Fruit fly (Drosophila melanogaster) whole organism, wandering third instar larva: ENCODE results near the gene CG42795.

Experiments used
- Abd-B ChIP-seq: fragments of >200 bp; optimal IDR thresholded peaks from 2 replicates; lab custom pipeline; 2017; ENCODE audit warnings: missing biosample characterization, missing genetic modification characterization
- CG32264 ChIP-seq: fragments of 200-800 bp; sonication (Bioruptor generic); optimal IDR thresholded peaks from 2 replicates; lab custom pipeline; 2016; ENCODE audit warnings: missing biosample characterization, missing genetic modification characterization
- CG9705 ChIP-seq: fragments of 200-800 bp; sonication (Bioruptor generic); optimal IDR thresholded peaks from 2 replicates; lab custom pipeline; 2018; ENCODE audit warnings: missing biosample characterization, mild to moderate bottlenecking, missing genetic modification characterization
- CrebA ChIP-seq: fragments of 200-800 bp; sonication (Bioruptor generic); optimal IDR thresholded peaks from 2 replicates; lab custom pipeline; 2016; ENCODE audit warnings: missing biosample characterization, mild to moderate bottlenecking, missing genetic modification characterization, borderline replicate concordance
- Dfd ChIP-seq: fragments of >200 bp; optimal IDR thresholded peaks from 2 replicates; lab custom pipeline; 2017; ENCODE audit warnings: missing biosample characterization, missing genetic modification characterization
- Dif ChIP-seq: fragments of 200-275, 200-300 bp; sonication (Bioruptor generic); optimal IDR thresholded peaks from 2 replicates; lab custom pipeline; 2018; ENCODE audit warnings: missing biosample characterization, missing genetic modification characterization; ENCODE audit not compliant: partially characterized antibody
- GATAd ChIP-seq: sonication (Bioruptor generic); optimal IDR thresholded peaks from 2 replicates; lab custom pipeline; 2016; ENCODE audit warnings: missing biosample characterization, missing genetic modification characterization
- HLH106 ChIP-seq: fragments of 200-800 bp; optimal IDR thresholded peaks from 3 replicates; lab custom pipeline; 2019; ENCODE audit warnings: missing biosample characterization, mild to moderate bottlenecking, missing genetic modification characterization, moderate library complexity
- Hnf4 ChIP-seq: fragments of 200-800 bp; sonication (Bioruptor generic); optimal IDR thresholded peaks from 2 replicates; lab custom pipeline; 2016; ENCODE audit warnings: missing biosample characterization, mild to moderate bottlenecking, missing genetic modification characterization
- Hr78 ChIP-seq: fragments of >200 bp; optimal IDR thresholded peaks from 2 replicates; lab custom pipeline; 2017; ENCODE audit warnings: missing biosample characterization, missing genetic modification characterization
- Hr83 ChIP-seq: fragments of 200-300 bp; sonication (Bioruptor generic); optimal IDR thresholded peaks from 2 replicates; lab custom pipeline; 2016; ENCODE audit warnings: missing biosample characterization, mild to moderate bottlenecking, missing genetic modification characterization, moderate library complexity; ENCODE audit not compliant: poor library complexity, severe bottlenecking
- Jra ChIP-seq: sonication (Bioruptor generic); optimal IDR thresholded peaks from 2 replicates; lab custom pipeline; 2016; ENCODE audit warnings: missing biosample characterization, missing genetic modification characterization
- Mio ChIP-seq: sonication (Bioruptor generic); optimal IDR thresholded peaks from 2 replicates; lab custom pipeline; 2016; ENCODE audit warnings: missing biosample characterization, missing genetic modification characterization
- Myc ChIP-seq: fragments of >200 bp; optimal IDR thresholded peaks from 2 replicates; lab custom pipeline; 2017
- N ChIP-seq: fragments of >200 bp; optimal IDR thresholded peaks from 2 replicates; lab custom pipeline; 2018; ENCODE audit warnings: missing biosample characterization, missing external identifiers, missing genetic modification characterization
- OdsH ChIP-seq: fragments of 200-800 bp; sonication (Bioruptor generic); optimal IDR thresholded peaks from 2 replicates; lab custom pipeline; 2016; ENCODE audit warnings: missing biosample characterization, mild to moderate bottlenecking, missing genetic modification characterization
- Rel ChIP-seq, 2 experiments: fragments of 200-800 bp; sonication (Bioruptor generic) in 1 of 2; optimal IDR thresholded peaks; 2 replicates in 1 of 2; 3 replicates in 1 of 2; lab custom pipeline; 2016 to 2019; ENCODE audit warnings: mild to moderate bottlenecking in 2 of 2, missing biosample characterization in 2 of 2, missing genetic modification characterization in 2 of 2, moderate library complexity in 1 of 2
- Sp1 ChIP-seq: fragments of 200-800 bp; sonication (Bioruptor generic); optimal IDR thresholded peaks from 3 replicates; lab custom pipeline; 2019; ENCODE audit warnings: missing biosample characterization, mild to moderate bottlenecking, missing genetic modification characterization, moderate library complexity
- Vsx2 ChIP-seq: fragments of 200-300, 225-300 bp; sonication (Bioruptor generic); optimal IDR thresholded peaks from 2 replicates; lab custom pipeline; 2018; ENCODE audit warnings: missing biosample characterization, missing genetic modification characterization; ENCODE audit not compliant: partially characterized antibody
- br ChIP-seq: fragments of 200-800 bp; sonication (Bioruptor generic); optimal IDR thresholded peaks from 2 replicates; lab custom pipeline; 2016; ENCODE audit warnings: missing biosample characterization, missing genetic modification characterization
- brk ChIP-seq: fragments of 200-800 bp; sonication (Bioruptor generic); optimal IDR thresholded peaks from 2 replicates; lab custom pipeline; 2016; ENCODE audit warnings: missing biosample characterization, mild to moderate bottlenecking, missing genetic modification characterization
- dl ChIP-seq, 2 experiments: fragments of 175-275, 200-275 bp in 1 of 2; fragments of 200-275 bp in 1 of 2; sonication (Bioruptor generic); optimal IDR thresholded peaks; lab custom pipeline; 2018; ENCODE audit warnings: mild to moderate bottlenecking in 2 of 2, missing biosample characterization in 2 of 2, missing genetic modification characterization in 2 of 2, moderate library complexity in 2 of 2; ENCODE audit not compliant: partially characterized antibody in 2 of 2, insufficient read depth in 1 of 2
- dmrt93B ChIP-seq: fragments of 200-800 bp; sonication (Bioruptor generic); optimal IDR thresholded peaks from 2 replicates; lab custom pipeline; 2018; ENCODE audit warnings: missing biosample characterization, mild to moderate bottlenecking, missing genetic modification characterization
- dsf ChIP-seq: sonication (Bioruptor generic); optimal IDR thresholded peaks from 2 replicates; lab custom pipeline; 2016; ENCODE audit warnings: missing biosample characterization, missing genetic modification characterization, borderline replicate concordance
- ey ChIP-seq: fragments of 200-800 bp; sonication (Bioruptor generic); optimal IDR thresholded peaks from 2 replicates; lab custom pipeline; 2016; ENCODE audit warnings: missing biosample characterization, missing genetic modification characterization
- foxo ChIP-seq, 2 experiments: fragments of 200-800 bp; sonication (Bioruptor generic); optimal IDR thresholded peaks; 2 replicates in 1 of 2; 3 replicates in 1 of 2; lab custom pipeline; 2016 to 2017; ENCODE audit warnings: missing biosample characterization in 2 of 2, missing genetic modification characterization in 2 of 2
- fru ChIP-seq: fragments of 200-800 bp; sonication (Bioruptor generic); optimal IDR thresholded peaks from 3 replicates; lab custom pipeline; 2016; ENCODE audit warnings: missing biosample characterization, mild to moderate bottlenecking, missing genetic modification characterization
- h ChIP-seq: fragments of 200-800 bp; sonication (Bioruptor generic); optimal IDR thresholded peaks from 3 replicates; lab custom pipeline; 2016; ENCODE audit warnings: missing biosample characterization, mild to moderate bottlenecking, missing genetic modification characterization
- jim ChIP-seq: fragments of 175-275, 200-325 bp; sonication (Bioruptor generic); optimal IDR thresholded peaks from 2 replicates; lab custom pipeline; 2016; ENCODE audit warnings: missing biosample characterization, mild to moderate bottlenecking, missing genetic modification characterization
- lola ChIP-seq: fragments of >200 bp; optimal IDR thresholded peaks from 2 replicates; lab custom pipeline; 2017; ENCODE audit warnings: missing biosample characterization, missing genetic modification characterization
- pan ChIP-seq: fragments of >200 bp; optimal IDR thresholded peaks from 2 replicates; lab custom pipeline; 2017
- psq ChIP-seq: fragments of 200-800 bp; sonication (Bioruptor generic); optimal IDR thresholded peaks from 3 replicates; lab custom pipeline; 2017; ENCODE audit warnings: missing biosample characterization, mild to moderate bottlenecking, missing genetic modification characterization, moderate library complexity
- rgr ChIP-seq: fragments of 200-800 bp; sonication (Bioruptor generic); optimal IDR thresholded peaks from 3 replicates; lab custom pipeline; 2016; ENCODE audit warnings: missing biosample characterization, mild to moderate bottlenecking, missing genetic modification characterization
- sage ChIP-seq: fragments of 200-800 bp; sonication (Bioruptor generic); optimal IDR thresholded peaks from 2 replicates; lab custom pipeline; 2016; ENCODE audit warnings: missing biosample characterization, mild to moderate bottlenecking, missing genetic modification characterization
- sv ChIP-seq: fragments of 200-800 bp; sonication (Bioruptor generic); optimal IDR thresholded peaks from 3 replicates; lab custom pipeline; 2016; ENCODE audit warnings: missing biosample characterization, missing genetic modification characterization
- tai ChIP-seq: sonication (Bioruptor generic); optimal IDR thresholded peaks from 2 replicates; lab custom pipeline; 2016; ENCODE audit warnings: missing biosample characterization, missing genetic modification characterization
- usp ChIP-seq: fragments of >200 bp; optimal IDR thresholded peaks from 2 replicates; lab custom pipeline; 2017; ENCODE audit warnings: missing biosample characterization, missing genetic modification characterization
- woc ChIP-seq: sonication (Bioruptor generic); optimal IDR thresholded peaks from 2 replicates; lab custom pipeline; 2016; ENCODE audit warnings: missing biosample characterization, mild to moderate bottlenecking, missing genetic modification characterization

Gene CG42795

dm6 chr3R:10263972-10264536 is 38.6 kb downstream of the CG42795 start, which contains the start of gene Nuak:
Gene Nuak (plus strand): TSS chr3R:10264306.
- TF ChIP-seq Dif (GFP tag; lab: Kevin White, UChicago), result peak; percentile 86
- TF ChIP-seq pan (lab: Kevin White, UChicago), result no peak
- TF ChIP-seq Hr83 (GFP tag; lab: Kevin White, UChicago), result peak; percentile 90
- TF ChIP-seq CG9705 (GFP tag; lab: Kevin White, UChicago), result peak; percentile 70
- TF ChIP-seq OdsH (GFP tag; lab: Kevin White, UChicago), result peak; percentile 78
- peak; percentile 90 for TF ChIP-seq ey (GFP tag; lab: Kevin White, UChicago)
- TF ChIP-seq dsf (GFP tag; lab: Kevin White, UChicago), result peak; percentile 49
- TF ChIP-seq lola, result no peak
- TF ChIP-seq brk, result peak; percentile 84
- TF ChIP-seq Sp1 (GFP tag; lab: Kevin White, UChicago), result peak; percentile 65
- no peak for TF ChIP-seq usp
- peak; percentile 45 for TF ChIP-seq CrebA
- peak; percentile 76 for TF ChIP-seq GATAd (GFP tag; lab: Kevin White, UChicago)
- TF ChIP-seq Myc (lab: Kevin White, UChicago), result peak; percentile 40
- TF ChIP-seq fru (GFP tag; lab: Kevin White, UChicago), result peak; percentile 86
- peak; percentile 88 for TF ChIP-seq h (GFP tag; lab: Kevin White, UChicago)
- TF ChIP-seq jim (GFP tag; lab: Kevin White, UChicago), result peak; percentile 49
- TF ChIP-seq N (GFP tag; lab: Kevin White, UChicago), result no peak
- TF ChIP-seq CG32264 (GFP tag; lab: Kevin White, UChicago), result peak; percentile 73
- TF ChIP-seq br (GFP tag; lab: Kevin White, UChicago), result peak; percentile 81
- no peak for TF ChIP-seq Hr78
- peak; percentile 88 for TF ChIP-seq HLH106 (tag; lab: Kevin White, UChicago)
- peak; percentile 92 for TF ChIP-seq sv (GFP tag; lab: Kevin White, UChicago)
- no peak for TF ChIP-seq sage (GFP tag; lab: Kevin White, UChicago)
- peak; percentile 73 for TF ChIP-seq Jra (GFP tag; lab: Kevin White, UChicago)
- TF ChIP-seq dl (GFP tag; optimal IDR thresholded peaks at IDR 0.05; lab: Kevin White, UChicago; ENCODE audit: insufficient read depth in 1 of 2, partially characterized antibody in 2 of 2), result peak; percentile 16 to 32
- peak; percentile 87 for TF ChIP-seq rgr (GFP tag; lab: Kevin White, UChicago)
- peak; percentile 56 for TF ChIP-seq Mio
- TF ChIP-seq tai (GFP tag; lab: Kevin White, UChicago), result peak; percentile 93
- peak; percentile 75 for TF ChIP-seq dmrt93B (GFP tag; lab: Kevin White, UChicago)
- TF ChIP-seq Hnf4 (GFP tag; lab: Kevin White, UChicago), result peak; percentile 88
- TF ChIP-seq Vsx2 (GFP tag; lab: Kevin White, UChicago), result peak; percentile 78
- peak; percentile 67 for TF ChIP-seq psq (GFP tag; lab: Kevin White, UChicago)
- TF ChIP-seq Rel (GFP tag; optimal IDR thresholded peaks at IDR 0.05; lab: Kevin White, UChicago), result no peak
- peak; percentile 56 for TF ChIP-seq Rel (tag; optimal IDR thresholded peaks at IDR 0.05; lab: Kevin White, UChicago)
- no peak for TF ChIP-seq Abd-B
- TF ChIP-seq Dfd (GFP tag; lab: Kevin White, UChicago), result no peak
- TF ChIP-seq woc (GFP tag; lab: Kevin White, UChicago), result peak; percentile 90
- TF ChIP-seq foxo (GFP tag; optimal IDR thresholded peaks at IDR 0.05; lab: Kevin White, UChicago), result peak in 1 of 2 experiments; percentile 97
- TF ChIP-seq, all 38 proteins: peak for 30

DNA sequence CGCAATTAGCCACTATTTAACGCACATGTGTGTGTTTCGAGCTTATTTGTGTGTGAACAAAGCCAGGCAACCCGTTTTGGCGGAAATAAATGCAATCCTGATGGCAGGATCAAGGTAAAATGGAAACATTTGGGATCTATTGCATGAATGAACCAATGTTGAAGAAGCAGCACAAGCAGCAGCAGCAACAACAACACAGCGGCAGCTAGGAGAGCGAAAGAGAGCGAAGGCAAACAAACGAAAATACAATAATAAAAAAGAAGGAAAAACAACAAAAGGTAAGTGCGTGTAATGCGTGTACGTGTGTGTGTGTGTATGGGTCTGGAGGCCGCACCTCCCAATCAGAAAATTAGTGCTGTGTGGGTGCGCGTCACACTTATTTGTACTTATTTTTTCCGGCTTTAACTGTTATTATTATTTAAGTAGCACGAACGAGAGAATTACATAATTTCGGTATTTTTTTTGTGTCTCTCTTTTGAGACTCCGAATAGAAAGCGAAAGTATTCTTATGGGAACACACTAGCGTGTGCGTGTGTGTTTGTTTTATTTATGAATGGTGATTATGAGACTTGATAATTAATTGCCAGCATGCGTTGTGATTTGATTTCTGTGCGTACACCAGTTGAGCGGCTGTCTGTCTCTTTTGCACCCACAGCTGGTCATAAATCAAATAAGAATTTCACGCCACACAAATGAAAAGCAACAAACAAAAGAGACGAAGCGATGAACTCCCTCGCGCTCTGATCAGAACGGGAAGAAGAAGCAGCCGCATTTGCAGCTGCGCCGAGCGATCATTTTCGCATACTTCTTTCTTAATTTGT is 39.3 kb downstream of the CG42795 start:
- TF ChIP-seq psq (GFP tag; lab: Kevin White, UChicago) (no peak), Vsx2 (GFP tag; lab: Kevin White, UChicago) (no peak), fru (GFP tag; lab: Kevin White, UChicago) (no peak), brk (no peak), sage (GFP tag; lab: Kevin White, UChicago) (no peak), HLH106 (tag; lab: Kevin White, UChicago) (no peak)
